Fruit fly (Drosophila melanogaster) whole organism, wandering third instar larva: ENCODE data around the gene CG11378.
A peak's percentile ranks its signal among the peaks of the same experiment; 100 is the strongest.

Experiments used
- CrebA ChIP-seq: fragments of 200-800 bp; sonication (Bioruptor generic); optimal IDR thresholded peaks from 2 replicates; lab custom pipeline; 2016; ENCODE audit warnings: missing biosample characterization, mild to moderate bottlenecking, missing genetic modification characterization, borderline replicate concordance
- Dfd ChIP-seq: fragments of >200 bp; optimal IDR thresholded peaks from 2 replicates; lab custom pipeline; 2017; ENCODE audit warnings: missing biosample characterization, missing genetic modification characterization
- Jra ChIP-seq: sonication (Bioruptor generic); optimal IDR thresholded peaks from 2 replicates; lab custom pipeline; 2016; ENCODE audit warnings: missing biosample characterization, missing genetic modification characterization
- Sp1 ChIP-seq: fragments of 200-800 bp; sonication (Bioruptor generic); optimal IDR thresholded peaks from 3 replicates; lab custom pipeline; 2019; ENCODE audit warnings: missing biosample characterization, mild to moderate bottlenecking, missing genetic modification characterization, moderate library complexity
- br ChIP-seq: fragments of 200-800 bp; sonication (Bioruptor generic); optimal IDR thresholded peaks from 2 replicates; lab custom pipeline; 2016; ENCODE audit warnings: missing biosample characterization, missing genetic modification characterization
- dsf ChIP-seq: sonication (Bioruptor generic); optimal IDR thresholded peaks from 2 replicates; lab custom pipeline; 2016; ENCODE audit warnings: missing biosample characterization, missing genetic modification characterization, borderline replicate concordance
- foxo ChIP-seq, 2 experiments: fragments of 200-800 bp; sonication (Bioruptor generic); optimal IDR thresholded peaks; 2 replicates in 1 of 2; 3 replicates in 1 of 2; lab custom pipeline; 2016 to 2017; ENCODE audit warnings: missing biosample characterization in 2 of 2, missing genetic modification characterization in 2 of 2
- jim ChIP-seq: fragments of 175-275, 200-325 bp; sonication (Bioruptor generic); optimal IDR thresholded peaks from 2 replicates; lab custom pipeline; 2016; ENCODE audit warnings: missing biosample characterization, mild to moderate bottlenecking, missing genetic modification characterization
- psq ChIP-seq: fragments of 200-800 bp; sonication (Bioruptor generic); optimal IDR thresholded peaks from 3 replicates; lab custom pipeline; 2017; ENCODE audit warnings: missing biosample characterization, mild to moderate bottlenecking, missing genetic modification characterization, moderate library complexity

dm6 chrX:1173564-1173963 is 2.9 kb downstream of the CG11378 start:
- TF ChIP-seq dsf (no peak), jim (GFP tag; lab: Kevin White, UChicago) (no peak), foxo (GFP tag; optimal IDR thresholded peaks at IDR 0.05; lab: Kevin White, UChicago) (no peak), Dfd (GFP tag; lab: Kevin White, UChicago) (peak; percentile 54), psq (GFP tag; lab: Kevin White, UChicago) (no peak), br (GFP tag; lab: Kevin White, UChicago) (no peak), Jra (GFP tag; lab: Kevin White, UChicago) (no peak), CrebA (GFP tag; lab: Kevin White, UChicago) (no peak), Sp1 (GFP tag; lab: Kevin White, UChicago) (no peak)
